Worm (Caenorhabditis elegans) whole organism, early embryonic: ENCODE measurements around the gene ncs-1.

Experiments used
- ama-1 ChIP-seq: fragments of 150-350 bp; optimal IDR thresholded peaks from 2 replicates; lab custom pipeline; 2014
- flt-1 ChIP-seq: fragments of 200-800 bp; sonication (Bioruptor generic); IDR thresholded peaks from 2 replicates; pipeline ENCODE4 v1.3.6; 2022; ENCODE audit warnings: missing genetic modification characterization, missing compliant biosample characterization
- hnd-1 ChIP-seq: sonication (generic microtip); optimal IDR thresholded peaks from 2 replicates; lab custom pipeline; 2016; ENCODE audit warnings: missing genetic modification characterization, missing compliant biosample characterization
- scrt-1 ChIP-seq: fragments of 200-800 bp; sonication (Bioruptor generic); IDR thresholded peaks from 2 replicates; pipeline ENCODE4 v1.3.6; 2022; ENCODE audit warnings: missing genetic modification characterization, missing compliant biosample characterization

- TF ChIP-seq scrt-1 (GFP tag; lab: Robert Waterston, UW) (no peak), hnd-1 (no peak), ama-1 (lab: Kevin White, UChicago) (no peak), flt-1 (no peak)
Observed at ce11 chrX:982598-982997, 19.5 kb upstream of the ncs-1 start.
